Fruit fly (Drosophila melanogaster) whole organism, prepupa: ENCODE data around the gene CG31778.

ENCODE experiments used
- Blimp-1 ChIP-seq: fragments of 200-800 bp; sonication (Bioruptor generic); optimal IDR thresholded peaks from 3 replicates; lab custom pipeline; 2017; ENCODE audit warnings: missing biosample characterization, missing genetic modification characterization, mild to moderate bottlenecking, moderate library complexity, missing genetic modification reagents
- CG10631 ChIP-seq: fragments of 200-800 bp; sonication (Bioruptor generic); optimal IDR thresholded peaks from 2 replicates; lab custom pipeline; 2016; ENCODE audit warnings: missing biosample characterization, missing genetic modification characterization
- CG10669 ChIP-seq: fragments of 200-800 bp; sonication (Bioruptor generic); optimal IDR thresholded peaks from 3 replicates; lab custom pipeline; 2018; ENCODE audit warnings: missing biosample characterization, mild to moderate bottlenecking, missing genetic modification characterization, moderate library complexity
- CG11294 ChIP-seq: fragments of 200-800 bp; sonication (Bioruptor generic); IDR thresholded peaks from 2 replicates; pipeline ENCODE4 v1.3.6; 2022; ENCODE audit warnings: missing biosample characterization, missing genetic modification characterization
- CG11762 ChIP-seq: fragments of 200-800 bp; sonication (Bioruptor generic); optimal IDR thresholded peaks from 3 replicates; lab custom pipeline; 2016; ENCODE audit warnings: missing biosample characterization, missing genetic modification characterization; ENCODE audit not compliant: insufficient read depth
- CG11902 ChIP-seq: fragments of 200-800 bp; sonication (Bioruptor generic); optimal IDR thresholded peaks from 3 replicates; lab custom pipeline; 2016; ENCODE audit warnings: missing biosample characterization, missing genetic modification characterization
- CG15336 ChIP-seq: fragments of 200-800 bp; sonication (Bioruptor generic); IDR thresholded peaks from 2 replicates; pipeline ENCODE4 v1.3.6; 2022; ENCODE audit warnings: missing biosample characterization, missing genetic modification characterization
- CG1621 ChIP-seq: fragments of 200-800 bp; sonication (Bioruptor generic); optimal IDR thresholded peaks from 3 replicates; lab custom pipeline; 2018; ENCODE audit warnings: missing biosample characterization, mild to moderate bottlenecking, missing genetic modification characterization
- CG16779 ChIP-seq: fragments of 200-800 bp; sonication (Bioruptor generic); optimal IDR thresholded peaks from 3 replicates; lab custom pipeline; 2017; ENCODE audit warnings: missing biosample characterization, mild to moderate bottlenecking, missing genetic modification characterization
- CG3032 ChIP-seq: fragments of 200-800 bp; optimal IDR thresholded peaks from 2 replicates; lab custom pipeline; 2019; ENCODE audit warnings: missing biosample characterization, mild to moderate bottlenecking, missing genetic modification characterization, moderate library complexity
- CG31627 ChIP-seq: fragments of 200-800 bp; sonication (Bioruptor generic); optimal IDR thresholded peaks from 3 replicates; lab custom pipeline; 2016; ENCODE audit warnings: missing biosample characterization, missing genetic modification characterization
- CG3919 ChIP-seq: fragments of 200-800 bp; sonication (Bioruptor generic); optimal IDR thresholded peaks from 3 replicates; lab custom pipeline; 2016; ENCODE audit warnings: missing biosample characterization, missing genetic modification characterization
- CG6163 ChIP-seq: fragments of 200-800 bp; sonication (Bioruptor generic); IDR thresholded peaks from 3 replicates; pipeline ENCODE4 v1.3.6; 2022; ENCODE audit warnings: missing biosample characterization, missing genetic modification characterization
- CG6276 ChIP-seq: fragments of 200-800 bp; sonication (Bioruptor generic); optimal IDR thresholded peaks from 2 replicates; lab custom pipeline; 2017; ENCODE audit warnings: missing biosample characterization, mild to moderate bottlenecking, missing genetic modification characterization
- CG6808 ChIP-seq: fragments of 200-800 bp; sonication (Bioruptor generic); optimal IDR thresholded peaks from 3 replicates; lab custom pipeline; 2017; ENCODE audit warnings: missing biosample characterization, missing genetic modification characterization, mild to moderate bottlenecking, moderate library complexity, missing genetic modification reagents
- CG6854 ChIP-seq: fragments of 200-800 bp; sonication (Bioruptor generic); optimal IDR thresholded peaks from 2 replicates; lab custom pipeline; 2017; ENCODE audit warnings: missing biosample characterization, mild to moderate bottlenecking, missing genetic modification characterization
- CG7368 ChIP-seq: fragments of 200-800 bp; sonication (Bioruptor generic); optimal IDR thresholded peaks from 3 replicates; lab custom pipeline; 2016; ENCODE audit warnings: missing biosample characterization, missing genetic modification characterization
- CG8119 ChIP-seq: fragments of 200-800 bp; sonication (Bioruptor generic); IDR thresholded peaks from 3 replicates; pipeline ENCODE4 v1.3.6; 2022; ENCODE audit warnings: missing biosample characterization, missing genetic modification characterization
- CG8319 ChIP-seq: fragments of 200-800 bp; sonication (Bioruptor generic); optimal IDR thresholded peaks from 3 replicates; lab custom pipeline; 2016; ENCODE audit warnings: missing biosample characterization, missing genetic modification characterization
- CG8632 ChIP-seq: fragments of 200-800 bp; sonication (Bioruptor generic); optimal IDR thresholded peaks from 3 replicates; lab custom pipeline; 2016; ENCODE audit warnings: missing biosample characterization, missing genetic modification characterization
- Eip78C ChIP-seq: fragments of 200-800 bp; sonication (Bioruptor generic); peaks from one replicate; lab custom pipeline; 2016; ENCODE audit warnings: missing biosample characterization, missing genetic modification characterization
- Eip93F ChIP-seq: fragments of 200-800 bp; sonication (Bioruptor generic); optimal IDR thresholded peaks from 2 replicates; lab custom pipeline; 2016; ENCODE audit warnings: missing biosample characterization, mild to moderate bottlenecking, missing genetic modification characterization
- Ets21C ChIP-seq: fragments of 200-800 bp; sonication (Bioruptor generic); optimal IDR thresholded peaks from 3 replicates; lab custom pipeline; 2016; ENCODE audit warnings: missing biosample characterization, missing genetic modification characterization
- Ets96B ChIP-seq: fragments of 200-800 bp; optimal IDR thresholded peaks from 2 replicates; lab custom pipeline; 2019; ENCODE audit warnings: missing biosample characterization, mild to moderate bottlenecking, missing genetic modification characterization, moderate library complexity
- Gug ChIP-seq: fragments of 200-800 bp; sonication (Bioruptor generic); IDR thresholded peaks from 2 replicates; pipeline ENCODE4 v1.3.6; 2022; ENCODE audit warnings: missing biosample characterization, missing genetic modification characterization
- Hr38 ChIP-seq: sonication (Bioruptor generic); optimal IDR thresholded peaks from 2 replicates; lab custom pipeline; 2016; ENCODE audit warnings: missing biosample characterization, missing genetic modification characterization
- Hr39 ChIP-seq: fragments of 200-800 bp; sonication (Bioruptor generic); optimal IDR thresholded peaks from 2 replicates; lab custom pipeline; 2016; ENCODE audit warnings: missing biosample characterization, missing genetic modification characterization
- Hr4 ChIP-seq: fragments of 200-800 bp; sonication (Bioruptor generic); optimal IDR thresholded peaks from 3 replicates; lab custom pipeline; 2016; ENCODE audit warnings: missing biosample characterization, missing genetic modification characterization
- Lpt ChIP-seq: fragments of 200-800 bp; sonication (Bioruptor generic); optimal IDR thresholded peaks from 3 replicates; lab custom pipeline; 2016; ENCODE audit warnings: missing biosample characterization, missing genetic modification characterization
- Met ChIP-seq: fragments of 200-800 bp; sonication (Bioruptor generic); optimal IDR thresholded peaks from 3 replicates; lab custom pipeline; 2016; ENCODE audit warnings: missing biosample characterization, missing genetic modification characterization
- OdsH ChIP-seq: fragments of 200-800 bp; sonication (Bioruptor generic); optimal IDR thresholded peaks from 3 replicates; lab custom pipeline; 2016; ENCODE audit warnings: missing biosample characterization, missing genetic modification characterization
- Smox ChIP-seq: fragments of 200-800 bp; sonication (Bioruptor generic); optimal IDR thresholded peaks from 3 replicates; lab custom pipeline; 2016; ENCODE audit warnings: missing biosample characterization, missing genetic modification characterization
- Sox102F ChIP-seq: fragments of 200-800 bp; sonication (Bioruptor generic); optimal IDR thresholded peaks from 2 replicates; lab custom pipeline; 2016; ENCODE audit warnings: missing biosample characterization, mild to moderate bottlenecking, missing genetic modification characterization
- Sox14 ChIP-seq: fragments of 200-800 bp; sonication (Bioruptor generic); optimal IDR thresholded peaks from 3 replicates; lab custom pipeline; 2016; ENCODE audit warnings: missing biosample characterization, missing genetic modification characterization
- Sox15 ChIP-seq: fragments of 200-800 bp; sonication (Bioruptor generic); optimal IDR thresholded peaks from 3 replicates; lab custom pipeline; 2016; ENCODE audit warnings: missing biosample characterization, missing genetic modification characterization
- achi ChIP-seq: fragments of 200-800 bp; sonication (Bioruptor generic); optimal IDR thresholded peaks from 3 replicates; lab custom pipeline; 2016; ENCODE audit warnings: missing biosample characterization, missing genetic modification characterization
- acj6 ChIP-seq: fragments of 200-800 bp; sonication (Bioruptor generic); optimal IDR thresholded peaks from 3 replicates; lab custom pipeline; 2016; ENCODE audit warnings: missing biosample characterization, missing genetic modification characterization
- cyc ChIP-seq: fragments of 200-800 bp; sonication (Bioruptor generic); optimal IDR thresholded peaks from 3 replicates; lab custom pipeline; 2016; ENCODE audit warnings: missing biosample characterization, missing genetic modification characterization
- dac ChIP-seq: fragments of 200-800 bp; sonication (Bioruptor generic); optimal IDR thresholded peaks from 2 replicates; lab custom pipeline; 2017; ENCODE audit warnings: missing biosample characterization, mild to moderate bottlenecking, missing genetic modification characterization
- dsx ChIP-seq: fragments of 200-800 bp; optimal IDR thresholded peaks from 3 replicates; lab custom pipeline; 2019; ENCODE audit warnings: missing biosample characterization, mild to moderate bottlenecking, missing genetic modification characterization, moderate library complexity; ENCODE audit not compliant: poor library complexity, severe bottlenecking
- esn ChIP-seq: fragments of 200-800 bp; sonication (Bioruptor generic); optimal IDR thresholded peaks from 2 replicates; lab custom pipeline; 2016; ENCODE audit warnings: missing biosample characterization, mild to moderate bottlenecking, missing genetic modification characterization, moderate library complexity
- fd59A ChIP-seq: fragments of 200-800 bp; sonication (Bioruptor generic); optimal IDR thresholded peaks from 2 replicates; lab custom pipeline; 2017; ENCODE audit warnings: missing biosample characterization, mild to moderate bottlenecking, missing genetic modification characterization, missing genetic modification reagents
- fkh ChIP-seq: fragments of 200-800 bp; sonication (Bioruptor generic); optimal IDR thresholded peaks from 3 replicates; lab custom pipeline; 2017; ENCODE audit warnings: missing biosample characterization, mild to moderate bottlenecking, missing genetic modification characterization, moderate library complexity
- lz ChIP-seq: fragments of 200-800 bp; sonication (Bioruptor generic); optimal IDR thresholded peaks from 3 replicates; lab custom pipeline; 2016; ENCODE audit warnings: missing biosample characterization, missing genetic modification characterization
- net ChIP-seq: fragments of 200-800 bp; sonication (Bioruptor generic); optimal IDR thresholded peaks from 3 replicates; lab custom pipeline; 2016; ENCODE audit warnings: missing biosample characterization, missing genetic modification characterization
- pdm3 ChIP-seq: fragments of 200-800 bp; sonication (Bioruptor generic); optimal IDR thresholded peaks from 3 replicates; lab custom pipeline; 2016; ENCODE audit warnings: missing biosample characterization, missing genetic modification characterization
- salr ChIP-seq, 2 experiments: fragments of 200-800 bp; sonication (Bioruptor generic); optimal IDR thresholded peaks; 3 replicates each; lab custom pipeline; 2016 to 2018; ENCODE audit warnings: missing biosample characterization in 2 of 2, missing genetic modification characterization in 2 of 2, mild to moderate bottlenecking in 1 of 2
- spab ChIP-seq: fragments of 200-800 bp; sonication (Bioruptor generic); optimal IDR thresholded peaks from 2 replicates; lab custom pipeline; 2017; ENCODE audit warnings: missing biosample characterization, mild to moderate bottlenecking, missing genetic modification characterization, missing genetic modification reagents
- ss ChIP-seq, 2 experiments: fragments of 200-800 bp; sonication (Bioruptor generic); optimal IDR thresholded peaks; 2 replicates in 1 of 2; 3 replicates in 1 of 2; lab custom pipeline; 2017 to 2018; ENCODE audit warnings: mild to moderate bottlenecking in 2 of 2, missing biosample characterization in 2 of 2, missing genetic modification characterization in 2 of 2, moderate library complexity in 1 of 2
- svp ChIP-seq: fragments of 200-800 bp; sonication (Bioruptor generic); peaks from one replicate; lab custom pipeline; 2016; ENCODE audit warnings: missing biosample characterization, missing genetic modification characterization
- topi ChIP-seq: fragments of 200-800 bp; sonication (Bioruptor generic); optimal IDR thresholded peaks from 3 replicates; lab custom pipeline; 2016; ENCODE audit warnings: missing biosample characterization, missing genetic modification characterization
- vri ChIP-seq: fragments of 200-800 bp; sonication (Bioruptor generic); optimal IDR thresholded peaks from 3 replicates; lab custom pipeline; 2016; ENCODE audit warnings: missing biosample characterization, mild to moderate bottlenecking, missing genetic modification characterization

The CG31778 gene

dm6 chr2L:3737003-3737662, 31.8 kb upstream of the CG31778 start:
- no peak for TF ChIP-seq CG16779 (tag; lab: Kevin White, UChicago)
- no peak for TF ChIP-seq dac (GFP tag; lab: Kevin White, UChicago)
- no peak for TF ChIP-seq vri (GFP tag; lab: Kevin White, UChicago)
- no peak for TF ChIP-seq Eip93F (GFP tag; lab: Kevin White, UChicago)
- TF ChIP-seq Smox (GFP tag; lab: Kevin White, UChicago), result no peak
- TF ChIP-seq Ets96B (tag; lab: Kevin White, UChicago), result peak; percentile 27
- peak; percentile 39 for TF ChIP-seq achi (GFP tag; lab: Kevin White, UChicago)
- TF ChIP-seq ss (GFP tag; optimal IDR thresholded peaks at IDR 0.05; lab: Kevin White, UChicago), result no peak
- no peak for TF ChIP-seq CG6854
- TF ChIP-seq Ets21C (GFP tag; lab: Kevin White, UChicago), result no peak
- TF ChIP-seq CG10631, result no peak
- TF ChIP-seq Lpt (GFP tag; lab: Kevin White, UChicago), result no peak
- no peak for TF ChIP-seq CG6808 (GFP tag; lab: Kevin White, UChicago)
- TF ChIP-seq CG11762 (GFP tag; lab: Kevin White, UChicago), result no peak
- no peak for TF ChIP-seq fkh (GFP tag; lab: Kevin White, UChicago)
- no peak for TF ChIP-seq CG31627 (GFP tag; lab: Kevin White, UChicago)
- peak; percentile 4 for TF ChIP-seq CG3032 (tag; lab: Kevin White, UChicago)
- TF ChIP-seq Hr4, result no peak
- no peak for TF ChIP-seq CG7368 (GFP tag; lab: Kevin White, UChicago)
- no peak for TF ChIP-seq Hr39 (GFP tag; lab: Kevin White, UChicago)
- TF ChIP-seq acj6 (GFP tag; lab: Kevin White, UChicago), result peak; percentile 10
- no peak for TF ChIP-seq CG1621
- no peak for TF ChIP-seq Gug (GFP tag; lab: Robert Waterston, UW)
- peak; percentile 36 for TF ChIP-seq CG6276 (GFP tag; lab: Kevin White, UChicago)
- TF ChIP-seq lz (GFP tag; lab: Kevin White, UChicago), result no peak
- peak; percentile 29 for TF ChIP-seq OdsH
- TF ChIP-seq CG15336 (GFP tag; lab: Robert Waterston, UW), result no peak
- TF ChIP-seq CG11294 (GFP tag; lab: Robert Waterston, UW), result no peak
- TF ChIP-seq salr (GFP tag; optimal IDR thresholded peaks at IDR 0.05; lab: Kevin White, UChicago), result peak in 1 of 2 experiments; percentile 32
- TF ChIP-seq Hr38 (GFP tag; lab: Kevin White, UChicago), result no peak
- TF ChIP-seq CG8632 (GFP tag; lab: Kevin White, UChicago), result peak; percentile 3
- TF ChIP-seq Sox15 (GFP tag; lab: Kevin White, UChicago), result no peak
- no peak for TF ChIP-seq CG11902 (GFP tag; lab: Kevin White, UChicago)
- TF ChIP-seq CG6163 (GFP tag; lab: Robert Waterston, UW), result no peak
- no peak for TF ChIP-seq esn (GFP tag; lab: Kevin White, UChicago)
- TF ChIP-seq spab (GFP tag; lab: Kevin White, UChicago), result no peak
- TF ChIP-seq Sox14 (GFP tag; lab: Kevin White, UChicago), result no peak
- no peak for TF ChIP-seq Met (GFP tag; lab: Kevin White, UChicago)
- TF ChIP-seq net (GFP tag; lab: Kevin White, UChicago), result no peak
- no peak for TF ChIP-seq CG10669 (GFP tag; lab: Kevin White, UChicago)
- TF ChIP-seq topi (GFP tag; lab: Kevin White, UChicago), result no peak
- TF ChIP-seq pdm3 (GFP tag; lab: Kevin White, UChicago), result no peak
- no peak for TF ChIP-seq cyc (GFP tag; lab: Kevin White, UChicago)
- no peak for TF ChIP-seq dsx (GFP tag; lab: Kevin White, UChicago)
- TF ChIP-seq Eip78C, result peak; percentile 81
- TF ChIP-seq CG8319 (GFP tag; lab: Kevin White, UChicago), result no peak
- TF ChIP-seq CG8119, result no peak
- TF ChIP-seq Sox102F (GFP tag; lab: Kevin White, UChicago), result no peak
- TF ChIP-seq fd59A (GFP tag; lab: Kevin White, UChicago), result no peak
- TF ChIP-seq Blimp-1, result no peak
- peak; percentile 56 for TF ChIP-seq svp (GFP tag; lab: Kevin White, UChicago)
- TF ChIP-seq CG3919 (GFP tag; lab: Kevin White, UChicago), result peak; percentile 36
